Fruit fly (Drosophila melanogaster) whole organism, wandering third instar larva: ENCODE data around the gene CG16717.

ENCODE experiments used
- Abd-B ChIP-seq: fragments of >200 bp; optimal IDR thresholded peaks from 2 replicates; lab custom pipeline; 2017; ENCODE audit warnings: missing biosample characterization, missing genetic modification characterization
- CG32264 ChIP-seq: fragments of 200-800 bp; sonication (Bioruptor generic); optimal IDR thresholded peaks from 2 replicates; lab custom pipeline; 2016; ENCODE audit warnings: missing biosample characterization, missing genetic modification characterization
- CG9705 ChIP-seq: fragments of 200-800 bp; sonication (Bioruptor generic); optimal IDR thresholded peaks from 2 replicates; lab custom pipeline; 2018; ENCODE audit warnings: missing biosample characterization, mild to moderate bottlenecking, missing genetic modification characterization
- CrebA ChIP-seq: fragments of 200-800 bp; sonication (Bioruptor generic); optimal IDR thresholded peaks from 2 replicates; lab custom pipeline; 2016; ENCODE audit warnings: missing biosample characterization, mild to moderate bottlenecking, missing genetic modification characterization, borderline replicate concordance
- Dfd ChIP-seq: fragments of >200 bp; optimal IDR thresholded peaks from 2 replicates; lab custom pipeline; 2017; ENCODE audit warnings: missing biosample characterization, missing genetic modification characterization
- Dif ChIP-seq: fragments of 200-275, 200-300 bp; sonication (Bioruptor generic); optimal IDR thresholded peaks from 2 replicates; lab custom pipeline; 2018; ENCODE audit warnings: missing biosample characterization, missing genetic modification characterization; ENCODE audit not compliant: partially characterized antibody
- GATAd ChIP-seq: sonication (Bioruptor generic); optimal IDR thresholded peaks from 2 replicates; lab custom pipeline; 2016; ENCODE audit warnings: missing biosample characterization, missing genetic modification characterization
- HLH106 ChIP-seq: fragments of 200-800 bp; optimal IDR thresholded peaks from 3 replicates; lab custom pipeline; 2019; ENCODE audit warnings: missing biosample characterization, mild to moderate bottlenecking, missing genetic modification characterization, moderate library complexity
- Hnf4 ChIP-seq: fragments of 200-800 bp; sonication (Bioruptor generic); optimal IDR thresholded peaks from 2 replicates; lab custom pipeline; 2016; ENCODE audit warnings: missing biosample characterization, mild to moderate bottlenecking, missing genetic modification characterization
- Hr78 ChIP-seq: fragments of >200 bp; optimal IDR thresholded peaks from 2 replicates; lab custom pipeline; 2017; ENCODE audit warnings: missing biosample characterization, missing genetic modification characterization
- Hr83 ChIP-seq: fragments of 200-300 bp; sonication (Bioruptor generic); optimal IDR thresholded peaks from 2 replicates; lab custom pipeline; 2016; ENCODE audit warnings: missing biosample characterization, mild to moderate bottlenecking, missing genetic modification characterization, moderate library complexity; ENCODE audit not compliant: poor library complexity, severe bottlenecking
- Jra ChIP-seq: sonication (Bioruptor generic); optimal IDR thresholded peaks from 2 replicates; lab custom pipeline; 2016; ENCODE audit warnings: missing biosample characterization, missing genetic modification characterization
- Mio ChIP-seq: sonication (Bioruptor generic); optimal IDR thresholded peaks from 2 replicates; lab custom pipeline; 2016; ENCODE audit warnings: missing biosample characterization, missing genetic modification characterization
- Myc ChIP-seq: fragments of >200 bp; optimal IDR thresholded peaks from 2 replicates; lab custom pipeline; 2017
- N ChIP-seq: fragments of >200 bp; optimal IDR thresholded peaks from 2 replicates; lab custom pipeline; 2018; ENCODE audit warnings: missing biosample characterization, missing external identifiers, missing genetic modification characterization
- OdsH ChIP-seq: fragments of 200-800 bp; sonication (Bioruptor generic); optimal IDR thresholded peaks from 2 replicates; lab custom pipeline; 2016; ENCODE audit warnings: missing biosample characterization, mild to moderate bottlenecking, missing genetic modification characterization
- Rel ChIP-seq, 2 experiments: fragments of 200-800 bp; sonication (Bioruptor generic) in 1 of 2; optimal IDR thresholded peaks; 2 replicates in 1 of 2; 3 replicates in 1 of 2; lab custom pipeline; 2016 to 2019; ENCODE audit warnings: mild to moderate bottlenecking in 2 of 2, missing biosample characterization in 2 of 2, missing genetic modification characterization in 2 of 2, moderate library complexity in 1 of 2
- Sp1 ChIP-seq: fragments of 200-800 bp; sonication (Bioruptor generic); optimal IDR thresholded peaks from 3 replicates; lab custom pipeline; 2019; ENCODE audit warnings: missing biosample characterization, mild to moderate bottlenecking, missing genetic modification characterization, moderate library complexity
- Vsx2 ChIP-seq: fragments of 200-300, 225-300 bp; sonication (Bioruptor generic); optimal IDR thresholded peaks from 2 replicates; lab custom pipeline; 2018; ENCODE audit warnings: missing biosample characterization, missing genetic modification characterization; ENCODE audit not compliant: partially characterized antibody
- br ChIP-seq: fragments of 200-800 bp; sonication (Bioruptor generic); optimal IDR thresholded peaks from 2 replicates; lab custom pipeline; 2016; ENCODE audit warnings: missing biosample characterization, missing genetic modification characterization
- brk ChIP-seq: fragments of 200-800 bp; sonication (Bioruptor generic); optimal IDR thresholded peaks from 2 replicates; lab custom pipeline; 2016; ENCODE audit warnings: missing biosample characterization, mild to moderate bottlenecking, missing genetic modification characterization
- dl ChIP-seq, 2 experiments: fragments of 175-275, 200-275 bp in 1 of 2; fragments of 200-275 bp in 1 of 2; sonication (Bioruptor generic); optimal IDR thresholded peaks; lab custom pipeline; 2018; ENCODE audit warnings: mild to moderate bottlenecking in 2 of 2, missing biosample characterization in 2 of 2, missing genetic modification characterization in 2 of 2, moderate library complexity in 2 of 2; ENCODE audit not compliant: partially characterized antibody in 2 of 2, insufficient read depth in 1 of 2
- dmrt93B ChIP-seq: fragments of 200-800 bp; sonication (Bioruptor generic); optimal IDR thresholded peaks from 2 replicates; lab custom pipeline; 2018; ENCODE audit warnings: missing biosample characterization, mild to moderate bottlenecking, missing genetic modification characterization
- dsf ChIP-seq: sonication (Bioruptor generic); optimal IDR thresholded peaks from 2 replicates; lab custom pipeline; 2016; ENCODE audit warnings: missing biosample characterization, missing genetic modification characterization, borderline replicate concordance
- ey ChIP-seq: fragments of 200-800 bp; sonication (Bioruptor generic); optimal IDR thresholded peaks from 2 replicates; lab custom pipeline; 2016; ENCODE audit warnings: missing biosample characterization, missing genetic modification characterization
- foxo ChIP-seq, 2 experiments: fragments of 200-800 bp; sonication (Bioruptor generic); optimal IDR thresholded peaks; 2 replicates in 1 of 2; 3 replicates in 1 of 2; lab custom pipeline; 2016 to 2017; ENCODE audit warnings: missing biosample characterization in 2 of 2, missing genetic modification characterization in 2 of 2
- fru ChIP-seq: fragments of 200-800 bp; sonication (Bioruptor generic); optimal IDR thresholded peaks from 3 replicates; lab custom pipeline; 2016; ENCODE audit warnings: missing biosample characterization, mild to moderate bottlenecking, missing genetic modification characterization
- h ChIP-seq: fragments of 200-800 bp; sonication (Bioruptor generic); optimal IDR thresholded peaks from 3 replicates; lab custom pipeline; 2016; ENCODE audit warnings: missing biosample characterization, mild to moderate bottlenecking, missing genetic modification characterization
- jim ChIP-seq: fragments of 175-275, 200-325 bp; sonication (Bioruptor generic); optimal IDR thresholded peaks from 2 replicates; lab custom pipeline; 2016; ENCODE audit warnings: missing biosample characterization, mild to moderate bottlenecking, missing genetic modification characterization
- lola ChIP-seq: fragments of >200 bp; optimal IDR thresholded peaks from 2 replicates; lab custom pipeline; 2017; ENCODE audit warnings: missing biosample characterization, missing genetic modification characterization
- pan ChIP-seq: fragments of >200 bp; optimal IDR thresholded peaks from 2 replicates; lab custom pipeline; 2017
- psq ChIP-seq: fragments of 200-800 bp; sonication (Bioruptor generic); optimal IDR thresholded peaks from 3 replicates; lab custom pipeline; 2017; ENCODE audit warnings: missing biosample characterization, mild to moderate bottlenecking, missing genetic modification characterization, moderate library complexity
- rgr ChIP-seq: fragments of 200-800 bp; sonication (Bioruptor generic); optimal IDR thresholded peaks from 3 replicates; lab custom pipeline; 2016; ENCODE audit warnings: missing biosample characterization, mild to moderate bottlenecking, missing genetic modification characterization
- sage ChIP-seq: fragments of 200-800 bp; sonication (Bioruptor generic); optimal IDR thresholded peaks from 2 replicates; lab custom pipeline; 2016; ENCODE audit warnings: missing biosample characterization, mild to moderate bottlenecking, missing genetic modification characterization
- sv ChIP-seq: fragments of 200-800 bp; sonication (Bioruptor generic); optimal IDR thresholded peaks from 3 replicates; lab custom pipeline; 2016; ENCODE audit warnings: missing biosample characterization, missing genetic modification characterization
- tai ChIP-seq: sonication (Bioruptor generic); optimal IDR thresholded peaks from 2 replicates; lab custom pipeline; 2016; ENCODE audit warnings: missing biosample characterization, missing genetic modification characterization
- usp ChIP-seq: fragments of >200 bp; optimal IDR thresholded peaks from 2 replicates; lab custom pipeline; 2017; ENCODE audit warnings: missing biosample characterization, missing genetic modification characterization
- woc ChIP-seq: sonication (Bioruptor generic); optimal IDR thresholded peaks from 2 replicates; lab custom pipeline; 2016; ENCODE audit warnings: missing biosample characterization, mild to moderate bottlenecking, missing genetic modification characterization

The CG16717 gene

DNA sequence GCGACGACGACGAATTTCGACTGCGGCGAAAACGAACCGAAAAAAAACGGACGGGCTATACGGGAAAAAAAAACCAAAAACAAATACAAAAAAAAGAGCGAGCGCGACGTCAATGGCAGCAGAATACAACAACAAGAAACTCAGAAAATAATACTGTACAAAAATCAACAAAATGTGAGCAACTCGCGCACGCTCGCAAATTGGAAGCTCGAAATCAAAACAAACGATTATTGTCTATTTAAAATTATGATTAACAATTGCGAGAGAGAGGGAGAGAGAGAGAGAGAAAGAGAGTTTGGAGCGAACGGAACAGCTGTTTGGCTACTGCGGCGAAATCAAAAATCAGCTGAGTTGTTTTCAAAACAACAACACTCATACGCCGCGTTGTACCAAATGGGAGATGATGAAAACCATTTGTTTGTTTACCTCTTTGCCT lies 3.5 kb upstream of the CG16717 start (continued):
- TF ChIP-seq Rel (GFP tag; optimal IDR thresholded peaks at IDR 0.05; lab: Kevin White, UChicago) (peak; percentile 90), Rel (tag; optimal IDR thresholded peaks at IDR 0.05; lab: Kevin White, UChicago) (peak; percentile 74), Dfd (no peak), Hr83 (GFP tag; lab: Kevin White, UChicago) (no peak), Vsx2 (GFP tag; lab: Kevin White, UChicago) (no peak), pan (lab: Kevin White, UChicago) (no peak), br (GFP tag; lab: Kevin White, UChicago) (peak; percentile 59), psq (GFP tag; lab: Kevin White, UChicago) (peak; percentile 42), tai (GFP tag; lab: Kevin White, UChicago) (no peak), fru (GFP tag; lab: Kevin White, UChicago) (peak; percentile 9)

- no peak for TF ChIP-seq Rel (GFP tag; optimal IDR thresholded peaks at IDR 0.05; lab: Kevin White, UChicago)
- peak; percentile 60 for TF ChIP-seq Rel (tag; optimal IDR thresholded peaks at IDR 0.05; lab: Kevin White, UChicago)
- no peak for TF ChIP-seq brk (GFP tag; lab: Kevin White, UChicago)
These were observed 1.7 kb upstream of the CG16717 start for dm6 chr3L:9677260-9677659.

dm6 chr3L:9678007-9678497 lies 949 bp upstream of the CG16717 start:
- TF ChIP-seq psq (GFP tag; lab: Kevin White, UChicago) (peak; percentile 71), rgr (GFP tag; lab: Kevin White, UChicago) (peak; percentile 17), CG9705 (no peak), CrebA (GFP tag; lab: Kevin White, UChicago) (no peak), pan (lab: Kevin White, UChicago) (no peak), Mio (no peak), lola (GFP tag; lab: Kevin White, UChicago) (no peak), tai (GFP tag; lab: Kevin White, UChicago) (no peak), Vsx2 (GFP tag; lab: Kevin White, UChicago) (no peak), ey (peak; percentile 29), jim (GFP tag; lab: Kevin White, UChicago) (no peak), dl (GFP tag; optimal IDR thresholded peaks at IDR 0.05; lab: Kevin White, UChicago; ENCODE audit: insufficient read depth in 1 of 2, partially characterized antibody in 2 of 2) (no peak), OdsH (GFP tag; lab: Kevin White, UChicago) (no peak), br (GFP tag; lab: Kevin White, UChicago) (peak; percentile 5), Hnf4 (GFP tag; lab: Kevin White, UChicago) (no peak), Rel (GFP tag; optimal IDR thresholded peaks at IDR 0.05; lab: Kevin White, UChicago) (no peak), Rel (tag; optimal IDR thresholded peaks at IDR 0.05; lab: Kevin White, UChicago) (peak; percentile 5), Hr78 (no peak), sage (no peak), Abd-B (GFP tag; lab: Kevin White, UChicago) (no peak), Dif (GFP tag; lab: Kevin White, UChicago) (peak; percentile 54), usp (GFP tag; lab: Kevin White, UChicago) (no peak), woc (peak; percentile 25), Jra (GFP tag; lab: Kevin White, UChicago) (peak; percentile 80), dsf (GFP tag; lab: Kevin White, UChicago) (no peak), Myc (lab: Kevin White, UChicago) (no peak), CG32264 (GFP tag; lab: Kevin White, UChicago) (no peak), Sp1 (GFP tag; lab: Kevin White, UChicago) (no peak), N (no peak), sv (GFP tag; lab: Kevin White, UChicago) (no peak), HLH106 (tag; lab: Kevin White, UChicago) (no peak), dmrt93B (GFP tag; lab: Kevin White, UChicago) (no peak), GATAd (GFP tag; lab: Kevin White, UChicago) (no peak), foxo (GFP tag; optimal IDR thresholded peaks at IDR 0.05; lab: Kevin White, UChicago) (peak in 1 of 2 experiments; percentile 29), brk (GFP tag; lab: Kevin White, UChicago) (no peak), Hr83 (GFP tag; lab: Kevin White, UChicago) (no peak), fru (GFP tag; lab: Kevin White, UChicago) (no peak), Dfd (no peak), h (GFP tag; lab: Kevin White, UChicago) (peak; percentile 42)
